Fruit fly (Drosophila melanogaster) whole organism, wandering third instar larva: Measurements from ENCODE around the gene FeCH.

ENCODE experiments used
- Abd-B ChIP-seq: fragments of >200 bp; optimal IDR thresholded peaks from 2 replicates; lab custom pipeline; 2017; ENCODE audit warnings: missing biosample characterization, missing genetic modification characterization
- CG32264 ChIP-seq: fragments of 200-800 bp; sonication (Bioruptor generic); optimal IDR thresholded peaks from 2 replicates; lab custom pipeline; 2016; ENCODE audit warnings: missing biosample characterization, missing genetic modification characterization
- CG9705 ChIP-seq: fragments of 200-800 bp; sonication (Bioruptor generic); optimal IDR thresholded peaks from 2 replicates; lab custom pipeline; 2018; ENCODE audit warnings: missing biosample characterization, mild to moderate bottlenecking, missing genetic modification characterization
- CrebA ChIP-seq: fragments of 200-800 bp; sonication (Bioruptor generic); optimal IDR thresholded peaks from 2 replicates; lab custom pipeline; 2016; ENCODE audit warnings: missing biosample characterization, mild to moderate bottlenecking, missing genetic modification characterization, borderline replicate concordance
- Dfd ChIP-seq: fragments of >200 bp; optimal IDR thresholded peaks from 2 replicates; lab custom pipeline; 2017; ENCODE audit warnings: missing biosample characterization, missing genetic modification characterization
- Dif ChIP-seq: fragments of 200-275, 200-300 bp; sonication (Bioruptor generic); optimal IDR thresholded peaks from 2 replicates; lab custom pipeline; 2018; ENCODE audit warnings: missing biosample characterization, missing genetic modification characterization; ENCODE audit not compliant: partially characterized antibody
- GATAd ChIP-seq: sonication (Bioruptor generic); optimal IDR thresholded peaks from 2 replicates; lab custom pipeline; 2016; ENCODE audit warnings: missing biosample characterization, missing genetic modification characterization
- HLH106 ChIP-seq: fragments of 200-800 bp; optimal IDR thresholded peaks from 3 replicates; lab custom pipeline; 2019; ENCODE audit warnings: missing biosample characterization, mild to moderate bottlenecking, missing genetic modification characterization, moderate library complexity
- Hnf4 ChIP-seq: fragments of 200-800 bp; sonication (Bioruptor generic); optimal IDR thresholded peaks from 2 replicates; lab custom pipeline; 2016; ENCODE audit warnings: missing biosample characterization, mild to moderate bottlenecking, missing genetic modification characterization
- Hr83 ChIP-seq: fragments of 200-300 bp; sonication (Bioruptor generic); optimal IDR thresholded peaks from 2 replicates; lab custom pipeline; 2016; ENCODE audit warnings: missing biosample characterization, mild to moderate bottlenecking, missing genetic modification characterization, moderate library complexity; ENCODE audit not compliant: poor library complexity, severe bottlenecking
- Jra ChIP-seq: sonication (Bioruptor generic); optimal IDR thresholded peaks from 2 replicates; lab custom pipeline; 2016; ENCODE audit warnings: missing biosample characterization, missing genetic modification characterization
- Mio ChIP-seq: sonication (Bioruptor generic); optimal IDR thresholded peaks from 2 replicates; lab custom pipeline; 2016; ENCODE audit warnings: missing biosample characterization, missing genetic modification characterization
- N ChIP-seq: fragments of >200 bp; optimal IDR thresholded peaks from 2 replicates; lab custom pipeline; 2018; ENCODE audit warnings: missing biosample characterization, missing external identifiers, missing genetic modification characterization
- OdsH ChIP-seq: fragments of 200-800 bp; sonication (Bioruptor generic); optimal IDR thresholded peaks from 2 replicates; lab custom pipeline; 2016; ENCODE audit warnings: missing biosample characterization, mild to moderate bottlenecking, missing genetic modification characterization
- Rel ChIP-seq, 2 experiments: fragments of 200-800 bp; sonication (Bioruptor generic) in 1 of 2; optimal IDR thresholded peaks; 2 replicates in 1 of 2; 3 replicates in 1 of 2; lab custom pipeline; 2016 to 2019; ENCODE audit warnings: mild to moderate bottlenecking in 2 of 2, missing biosample characterization in 2 of 2, missing genetic modification characterization in 2 of 2, moderate library complexity in 1 of 2
- Sp1 ChIP-seq: fragments of 200-800 bp; sonication (Bioruptor generic); optimal IDR thresholded peaks from 3 replicates; lab custom pipeline; 2019; ENCODE audit warnings: missing biosample characterization, mild to moderate bottlenecking, missing genetic modification characterization, moderate library complexity
- Vsx2 ChIP-seq: fragments of 200-300, 225-300 bp; sonication (Bioruptor generic); optimal IDR thresholded peaks from 2 replicates; lab custom pipeline; 2018; ENCODE audit warnings: missing biosample characterization, missing genetic modification characterization; ENCODE audit not compliant: partially characterized antibody
- br ChIP-seq: fragments of 200-800 bp; sonication (Bioruptor generic); optimal IDR thresholded peaks from 2 replicates; lab custom pipeline; 2016; ENCODE audit warnings: missing biosample characterization, missing genetic modification characterization
- brk ChIP-seq: fragments of 200-800 bp; sonication (Bioruptor generic); optimal IDR thresholded peaks from 2 replicates; lab custom pipeline; 2016; ENCODE audit warnings: missing biosample characterization, mild to moderate bottlenecking, missing genetic modification characterization
- dl ChIP-seq, 2 experiments: fragments of 175-275, 200-275 bp in 1 of 2; fragments of 200-275 bp in 1 of 2; sonication (Bioruptor generic); optimal IDR thresholded peaks; lab custom pipeline; 2018; ENCODE audit warnings: mild to moderate bottlenecking in 2 of 2, missing biosample characterization in 2 of 2, missing genetic modification characterization in 2 of 2, moderate library complexity in 2 of 2; ENCODE audit not compliant: partially characterized antibody in 2 of 2, insufficient read depth in 1 of 2
- dmrt93B ChIP-seq: fragments of 200-800 bp; sonication (Bioruptor generic); optimal IDR thresholded peaks from 2 replicates; lab custom pipeline; 2018; ENCODE audit warnings: missing biosample characterization, mild to moderate bottlenecking, missing genetic modification characterization
- dsf ChIP-seq: sonication (Bioruptor generic); optimal IDR thresholded peaks from 2 replicates; lab custom pipeline; 2016; ENCODE audit warnings: missing biosample characterization, missing genetic modification characterization, borderline replicate concordance
- ey ChIP-seq: fragments of 200-800 bp; sonication (Bioruptor generic); optimal IDR thresholded peaks from 2 replicates; lab custom pipeline; 2016; ENCODE audit warnings: missing biosample characterization, missing genetic modification characterization
- foxo ChIP-seq, 2 experiments: fragments of 200-800 bp; sonication (Bioruptor generic); optimal IDR thresholded peaks; 2 replicates in 1 of 2; 3 replicates in 1 of 2; lab custom pipeline; 2016 to 2017; ENCODE audit warnings: missing biosample characterization in 2 of 2, missing genetic modification characterization in 2 of 2
- fru ChIP-seq: fragments of 200-800 bp; sonication (Bioruptor generic); optimal IDR thresholded peaks from 3 replicates; lab custom pipeline; 2016; ENCODE audit warnings: missing biosample characterization, mild to moderate bottlenecking, missing genetic modification characterization
- h ChIP-seq: fragments of 200-800 bp; sonication (Bioruptor generic); optimal IDR thresholded peaks from 3 replicates; lab custom pipeline; 2016; ENCODE audit warnings: missing biosample characterization, mild to moderate bottlenecking, missing genetic modification characterization
- jim ChIP-seq: fragments of 175-275, 200-325 bp; sonication (Bioruptor generic); optimal IDR thresholded peaks from 2 replicates; lab custom pipeline; 2016; ENCODE audit warnings: missing biosample characterization, mild to moderate bottlenecking, missing genetic modification characterization
- lola ChIP-seq: fragments of >200 bp; optimal IDR thresholded peaks from 2 replicates; lab custom pipeline; 2017; ENCODE audit warnings: missing biosample characterization, missing genetic modification characterization
- pan ChIP-seq: fragments of >200 bp; optimal IDR thresholded peaks from 2 replicates; lab custom pipeline; 2017
- psq ChIP-seq: fragments of 200-800 bp; sonication (Bioruptor generic); optimal IDR thresholded peaks from 3 replicates; lab custom pipeline; 2017; ENCODE audit warnings: missing biosample characterization, mild to moderate bottlenecking, missing genetic modification characterization, moderate library complexity
- rgr ChIP-seq: fragments of 200-800 bp; sonication (Bioruptor generic); optimal IDR thresholded peaks from 3 replicates; lab custom pipeline; 2016; ENCODE audit warnings: missing biosample characterization, mild to moderate bottlenecking, missing genetic modification characterization
- sage ChIP-seq: fragments of 200-800 bp; sonication (Bioruptor generic); optimal IDR thresholded peaks from 2 replicates; lab custom pipeline; 2016; ENCODE audit warnings: missing biosample characterization, mild to moderate bottlenecking, missing genetic modification characterization
- sv ChIP-seq: fragments of 200-800 bp; sonication (Bioruptor generic); optimal IDR thresholded peaks from 3 replicates; lab custom pipeline; 2016; ENCODE audit warnings: missing biosample characterization, missing genetic modification characterization
- usp ChIP-seq: fragments of >200 bp; optimal IDR thresholded peaks from 2 replicates; lab custom pipeline; 2017; ENCODE audit warnings: missing biosample characterization, missing genetic modification characterization
- woc ChIP-seq: sonication (Bioruptor generic); optimal IDR thresholded peaks from 2 replicates; lab custom pipeline; 2016; ENCODE audit warnings: missing biosample characterization, mild to moderate bottlenecking, missing genetic modification characterization

Gene FeCH

dm6 chr3R:31776583-31777362 is 35.3 kb downstream of the FeCH start, which contains the start of the genes CG2126 and faf:
CG2126 (minus strand) TSS chr3R:31776652.
faf (plus strand) TSS chr3R:31777020.
- TF ChIP-seq dsf (no peak), Vsx2 (GFP tag; lab: Kevin White, UChicago) (no peak), dl (GFP tag; optimal IDR thresholded peaks at IDR 0.05; lab: Kevin White, UChicago; ENCODE audit: insufficient read depth in 1 of 2, partially characterized antibody in 2 of 2) (no peak), CrebA (GFP tag; lab: Kevin White, UChicago) (no peak), psq (GFP tag; lab: Kevin White, UChicago) (peak; percentile 73), Sp1 (GFP tag; lab: Kevin White, UChicago) (peak; percentile 78), Abd-B (GFP tag; lab: Kevin White, UChicago) (no peak), lola (no peak), Hr83 (peak; percentile 73), fru (GFP tag; lab: Kevin White, UChicago) (peak; percentile 66), Rel (GFP tag; optimal IDR thresholded peaks at IDR 0.05; lab: Kevin White, UChicago) (no peak), Rel (tag; optimal IDR thresholded peaks at IDR 0.05; lab: Kevin White, UChicago) (peak; percentile 33), foxo (GFP tag; optimal IDR thresholded peaks at IDR 0.05; lab: Kevin White, UChicago) (peak in 1 of 2 experiments; percentile 81), sage (peak; percentile 44), GATAd (peak; percentile 34), sv (GFP tag; lab: Kevin White, UChicago) (peak; percentile 50), OdsH (GFP tag; lab: Kevin White, UChicago) (peak; percentile 58), HLH106 (tag; lab: Kevin White, UChicago) (peak; percentile 83), Jra (GFP tag; lab: Kevin White, UChicago) (no peak), br (GFP tag; lab: Kevin White, UChicago) (no peak), dmrt93B (GFP tag; lab: Kevin White, UChicago) (no peak), ey (GFP tag; lab: Kevin White, UChicago) (peak; percentile 57), brk (GFP tag; lab: Kevin White, UChicago) (no peak), h (GFP tag; lab: Kevin White, UChicago) (peak; percentile 67), CG9705 (GFP tag; lab: Kevin White, UChicago) (peak; percentile 69), N (no peak), rgr (GFP tag; lab: Kevin White, UChicago) (peak; percentile 60)

DNA sequence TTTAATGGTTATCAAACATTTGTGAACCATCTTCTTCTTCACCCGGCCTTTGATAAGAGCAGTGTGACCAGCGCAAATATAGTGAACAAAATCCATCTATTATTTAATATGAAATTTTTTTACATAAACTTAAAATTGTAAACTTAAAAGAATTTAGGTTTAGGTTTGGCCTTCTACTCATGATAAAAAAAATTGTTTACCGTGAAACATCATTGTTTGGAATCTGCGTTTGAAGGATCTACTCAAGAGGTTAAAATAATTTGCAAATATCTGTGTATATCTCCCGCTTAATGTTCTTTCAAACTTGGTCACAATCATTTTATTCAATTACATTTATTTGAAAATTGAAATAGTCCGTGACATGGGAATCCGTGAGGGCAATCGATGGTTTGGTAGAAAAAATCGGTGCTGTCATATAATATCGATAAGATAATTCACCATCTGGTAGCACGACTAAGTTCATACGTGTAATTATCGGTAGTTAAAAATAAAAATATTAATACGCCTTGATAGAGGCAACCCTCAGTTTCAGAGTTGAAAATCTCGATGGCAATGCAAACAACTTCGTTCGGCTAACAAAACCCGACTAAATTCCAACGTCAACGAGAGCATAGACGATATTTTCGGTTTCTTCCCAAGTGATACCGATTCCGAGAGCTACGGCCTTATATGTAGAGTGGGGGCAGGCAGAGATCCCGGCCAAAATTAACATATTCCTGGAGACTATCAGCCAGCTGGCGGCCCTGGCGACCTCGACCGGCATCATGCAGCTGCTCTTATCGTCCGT is 40.1 kb downstream of the FeCH start, which contains the start of the genes betaGlu and sip3:
Gene betaGlu, minus strand, starts transcription at position 59 of the 787 bp plus-strand sequence.
Gene sip3, plus strand, starts transcription at position 430 of the 787 bp plus-strand sequence.
- no peak for TF ChIP-seq ey (GFP tag; lab: Kevin White, UChicago)
- TF ChIP-seq sv (GFP tag; lab: Kevin White, UChicago) = peak; percentile 16
- TF ChIP-seq fru (GFP tag; lab: Kevin White, UChicago) = no peak
- peak; percentile 59 for TF ChIP-seq sage
- peak; percentile 26 for TF ChIP-seq Sp1 (GFP tag; lab: Kevin White, UChicago)
- peak; percentile 32 for TF ChIP-seq h (GFP tag; lab: Kevin White, UChicago)
- TF ChIP-seq foxo (GFP tag; optimal IDR thresholded peaks at IDR 0.05; lab: Kevin White, UChicago) = peak in 1 of 2 experiments; percentile 5
- peak; percentile 19 for TF ChIP-seq rgr (GFP tag; lab: Kevin White, UChicago)
- peak; percentile 12 for TF ChIP-seq HLH106 (tag; lab: Kevin White, UChicago)
- TF ChIP-seq Dfd (GFP tag; lab: Kevin White, UChicago) = no peak

dm6 chr3R:31768198-31768597 is 43.9 kb downstream of the FeCH start:
- TF ChIP-seq Hr83 (no peak), OdsH (GFP tag; lab: Kevin White, UChicago) (no peak), pan (lab: Kevin White, UChicago) (no peak), CG32264 (GFP tag; lab: Kevin White, UChicago) (no peak), brk (GFP tag; lab: Kevin White, UChicago) (no peak), Mio (GFP tag; lab: Kevin White, UChicago) (no peak), usp (no peak), Hnf4 (no peak), jim (GFP tag; lab: Kevin White, UChicago) (no peak), woc (GFP tag; lab: Kevin White, UChicago) (no peak), psq (GFP tag; lab: Kevin White, UChicago) (no peak), rgr (GFP tag; lab: Kevin White, UChicago) (no peak), h (GFP tag; lab: Kevin White, UChicago) (no peak), Dif (GFP tag; lab: Kevin White, UChicago) (no peak), dmrt93B (GFP tag; lab: Kevin White, UChicago) (no peak)
